Worm (Caenorhabditis elegans): Measurements from ENCODE around the gene ilys-2.

- TF ChIP-seq him-1 (tag; optimal IDR thresholded peaks at IDR 0.05) (no peak), W03F9.2 (tag; optimal IDR thresholded peaks at IDR 0.05) (no peak)
Observed at ce11 chrIV:2470114-2470513, 2.6 kb downstream of the ilys-2 start, which contains the start of gene ilys-1.

All from whole organism, L4/young adult.